Fruit fly (Drosophila melanogaster) whole organism, adult: Measurements from ENCODE around the gene CG3277.

Experiments used
- CG11617 ChIP-seq: fragments of 200-800 bp; sonication (Bioruptor generic); optimal IDR thresholded peaks from 2 replicates; lab custom pipeline; 2017; ENCODE audit warnings: mild to moderate bottlenecking, missing biosample characterization, missing genetic modification reagents, missing genetic modification characterization
- CG12768 ChIP-seq: fragments of 200-800 bp; sonication (Bioruptor generic); optimal IDR thresholded peaks from 2 replicates; lab custom pipeline; 2017; ENCODE audit warnings: missing biosample characterization, missing genetic modification characterization, mild to moderate bottlenecking, moderate library complexity, missing genetic modification reagents
- CG14711 ChIP-seq: fragments of 200-800 bp; sonication (Bioruptor generic); optimal IDR thresholded peaks from 2 replicates; lab custom pipeline; 2018; ENCODE audit warnings: missing biosample characterization, mild to moderate bottlenecking, missing genetic modification characterization, moderate library complexity
- CG1620 ChIP-seq: fragments of 200-800 bp; sonication (Bioruptor generic); optimal IDR thresholded peaks from 2 replicates; lab custom pipeline; 2016; ENCODE audit warnings: missing biosample characterization, missing genetic modification characterization
- CG33017 ChIP-seq: fragments of 200-800 bp; sonication (Bioruptor generic); optimal IDR thresholded peaks from 2 replicates; lab custom pipeline; 2018; ENCODE audit warnings: missing biosample characterization, mild to moderate bottlenecking, missing genetic modification characterization, moderate library complexity
- CG5204 ChIP-seq: fragments of 200-800 bp; sonication (Bioruptor generic); optimal IDR thresholded peaks from 2 replicates; lab custom pipeline; 2016; ENCODE audit warnings: missing biosample characterization, missing genetic modification characterization
- CG7045 ChIP-seq: fragments of 200-800 bp; sonication (Bioruptor generic); optimal IDR thresholded peaks from 2 replicates; lab custom pipeline; 2017; ENCODE audit warnings: missing biosample characterization, mild to moderate bottlenecking, missing genetic modification characterization
- CG7101 ChIP-seq: fragments of 200-800 bp; sonication (Bioruptor generic); optimal IDR thresholded peaks from 2 replicates; lab custom pipeline; 2018; ENCODE audit warnings: missing biosample characterization, mild to moderate bottlenecking, missing genetic modification characterization, moderate library complexity
- Clk ChIP-seq: fragments of 200-800 bp; sonication (Bioruptor generic); optimal IDR thresholded peaks from 2 replicates; lab custom pipeline; 2017; ENCODE audit warnings: missing biosample characterization, missing genetic modification characterization
- Crg-1 ChIP-seq: fragments of 200-800 bp; sonication (Bioruptor generic); optimal IDR thresholded peaks from 2 replicates; lab custom pipeline; 2016; ENCODE audit warnings: missing biosample characterization, missing genetic modification characterization
- Hr96 ChIP-seq: fragments of 200-800 bp; sonication (Bioruptor generic); optimal IDR thresholded peaks from 2 replicates; lab custom pipeline; 2016; ENCODE audit warnings: missing biosample characterization, missing genetic modification characterization
- Mnt ChIP-seq: fragments of 200-800 bp; sonication (Bioruptor generic); optimal IDR thresholded peaks from 2 replicates; lab custom pipeline; 2016; ENCODE audit warnings: missing biosample characterization, mild to moderate bottlenecking, missing genetic modification characterization
- bab1 ChIP-seq: fragments of 200-800 bp; sonication (Bioruptor generic); optimal IDR thresholded peaks from 3 replicates; lab custom pipeline; 2019; ENCODE audit warnings: missing biosample characterization, mild to moderate bottlenecking, missing genetic modification characterization, moderate library complexity
- cic ChIP-seq: fragments of 200-800 bp; sonication (Bioruptor generic); optimal IDR thresholded peaks from 2 replicates; lab custom pipeline; 2017; ENCODE audit warnings: missing biosample characterization, mild to moderate bottlenecking, missing genetic modification characterization, moderate library complexity
- cnc ChIP-seq, 2 experiments: fragments of >200 bp; optimal IDR thresholded peaks; 2 replicates each; lab custom pipeline; 2017
- kay ChIP-seq: fragments of 200-800 bp; sonication (Bioruptor generic); peaks from one replicate; lab custom pipeline; 2016; ENCODE audit warnings: missing biosample characterization, missing genetic modification characterization, borderline replicate concordance
- ovo ChIP-seq: fragments of 200-800 bp; sonication (Bioruptor generic); optimal IDR thresholded peaks from 2 replicates; lab custom pipeline; 2016; ENCODE audit warnings: missing biosample characterization, missing genetic modification characterization
- pad ChIP-seq: fragments of 200-800 bp; sonication (Bioruptor generic); optimal IDR thresholded peaks from 3 replicates; lab custom pipeline; 2017; ENCODE audit warnings: missing biosample characterization, missing genetic modification characterization, mild to moderate bottlenecking, moderate library complexity, missing genetic modification reagents
- tj ChIP-seq: fragments of 200-800 bp; sonication (Bioruptor generic); optimal IDR thresholded peaks from 3 replicates; lab custom pipeline; 2017; ENCODE audit warnings: missing biosample characterization, mild to moderate bottlenecking, missing genetic modification characterization, moderate library complexity
- toe ChIP-seq: fragments of 200-800 bp; sonication (Bioruptor generic); optimal IDR thresholded peaks from 2 replicates; lab custom pipeline; 2016; ENCODE audit warnings: missing biosample characterization, missing genetic modification characterization

The CG3277 gene

DNA sequence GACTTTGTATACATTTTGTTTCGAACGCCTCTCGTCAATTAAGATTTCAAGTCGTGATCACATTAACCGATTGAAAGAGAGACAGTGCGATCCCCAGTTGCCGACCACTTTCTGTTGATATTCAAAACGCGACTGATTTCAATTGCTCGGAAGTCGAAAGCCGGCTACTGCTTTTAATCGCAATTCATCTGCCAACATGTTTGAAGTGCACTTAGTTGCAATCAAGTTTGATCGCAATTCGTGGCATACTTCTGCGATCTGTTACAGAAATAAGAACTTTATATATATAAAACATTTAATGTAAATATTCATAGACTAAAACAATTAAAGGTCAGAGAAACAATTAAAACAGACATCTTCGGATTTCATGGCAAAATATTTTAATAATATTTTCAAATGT lies 9.3 kb upstream of the CG3277 start, which contains the start of gene CG9664:
Gene CG9664 (minus strand): TSS at position 135 of the 400 bp plus-strand sequence.
- TF ChIP-seq ovo (GFP tag; lab: Kevin White, UChicago) (no peak), Clk (GFP tag; lab: Kevin White, UChicago) (no peak), CG7101 (tag; lab: Kevin White, UChicago) (no peak), tj (no peak), cic (GFP tag; lab: Kevin White, UChicago) (no peak), CG1620 (GFP tag; lab: Kevin White, UChicago) (no peak), CG12768 (no peak), Mnt (GFP tag; lab: Kevin White, UChicago) (no peak), CG11617 (GFP tag; lab: Kevin White, UChicago) (no peak), CG5204 (GFP tag; lab: Kevin White, UChicago) (no peak), CG33017 (tag; lab: Kevin White, UChicago) (peak; percentile 13), Hr96 (GFP tag; lab: Kevin White, UChicago) (no peak), kay (GFP tag; lab: Kevin White, UChicago) (peak; percentile 24)

DNA sequence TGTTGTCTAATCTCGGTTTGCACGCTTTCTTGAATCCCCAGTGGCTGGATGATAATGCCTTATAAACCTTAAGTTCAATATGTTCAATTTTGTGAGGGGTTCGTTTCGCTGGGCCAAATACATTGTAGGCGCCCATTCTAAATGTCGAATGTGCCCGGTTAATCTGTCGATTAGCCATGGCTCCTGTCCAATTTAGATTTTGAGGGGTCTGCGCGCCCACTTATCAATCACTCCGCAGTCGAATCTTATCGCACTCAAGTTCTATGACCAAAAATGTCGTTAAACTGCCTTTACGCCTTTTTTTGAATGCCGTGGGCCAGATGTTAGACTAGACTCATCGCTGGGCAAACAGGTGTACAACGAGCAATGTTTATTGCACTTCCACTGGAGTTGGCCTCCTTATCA lies 5.8 kb upstream of the CG3277 start:
- TF ChIP-seq tj (no peak), cic (GFP tag; lab: Kevin White, UChicago) (peak; percentile 1), CG12768 (no peak), Hr96 (GFP tag; lab: Kevin White, UChicago) (no peak), Crg-1 (GFP tag; lab: Kevin White, UChicago) (no peak), CG5204 (GFP tag; lab: Kevin White, UChicago) (no peak)

DNA sequence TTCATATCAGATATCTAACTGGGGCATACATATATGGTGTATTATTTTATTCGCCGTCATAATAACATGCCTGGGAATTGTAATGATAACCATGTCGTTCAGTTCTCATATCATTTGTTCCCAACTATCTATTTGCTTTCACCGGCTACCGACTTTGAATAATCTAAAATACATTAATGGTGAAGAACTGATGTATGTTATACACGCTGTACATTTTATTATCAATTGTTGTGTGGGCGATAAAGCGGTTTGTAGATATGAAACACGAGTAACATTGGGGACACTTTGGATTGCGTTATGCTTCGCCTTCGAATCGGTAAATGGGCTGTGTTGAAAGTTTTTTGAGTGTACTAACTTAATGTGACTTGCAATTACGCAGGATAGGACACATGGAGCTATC lies 4.8 kb upstream of the CG3277 start:
- TF ChIP-seq CG7045 (GFP tag; lab: Kevin White, UChicago) (no peak), CG12768 (no peak), CG11617 (GFP tag; lab: Kevin White, UChicago) (no peak), Mnt (GFP tag; lab: Kevin White, UChicago) (no peak), CG1620 (GFP tag; lab: Kevin White, UChicago) (no peak), Hr96 (GFP tag; lab: Kevin White, UChicago) (no peak), CG5204 (GFP tag; lab: Kevin White, UChicago) (no peak), cic (GFP tag; lab: Kevin White, UChicago) (no peak), CG33017 (tag; lab: Kevin White, UChicago) (no peak), Clk (GFP tag; lab: Kevin White, UChicago) (no peak), kay (GFP tag; lab: Kevin White, UChicago) (no peak), Crg-1 (GFP tag; lab: Kevin White, UChicago) (no peak), pad (GFP tag; lab: Kevin White, UChicago) (no peak), ovo (GFP tag; lab: Kevin White, UChicago) (no peak)

DNA sequence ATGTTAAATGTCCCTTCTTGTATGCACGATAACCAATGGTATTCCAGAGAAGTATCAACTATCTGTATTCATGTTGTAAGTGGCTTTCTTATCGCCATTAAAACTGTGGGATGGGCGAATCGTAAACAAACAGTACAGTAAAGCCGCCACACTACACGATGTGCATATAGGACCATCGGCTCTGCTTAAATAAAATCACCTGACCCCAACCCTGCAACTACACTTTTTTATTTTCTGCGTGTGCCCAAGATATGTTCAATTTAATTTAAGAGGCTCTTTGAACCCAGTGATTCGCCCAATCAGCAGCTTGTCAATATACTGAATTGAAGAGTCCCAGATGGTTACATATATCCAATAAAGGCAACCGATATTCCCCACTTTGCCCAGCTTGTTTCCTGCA lies 4.1 kb upstream of the CG3277 start:
- no peak for TF ChIP-seq CG11617 (GFP tag; lab: Kevin White, UChicago)
- TF ChIP-seq CG7101 (tag; lab: Kevin White, UChicago) = no peak
- TF ChIP-seq tj = no peak
- no peak for TF ChIP-seq toe (GFP tag; lab: Kevin White, UChicago)
- TF ChIP-seq cnc (optimal IDR thresholded peaks at IDR 0.05; lab: Kevin White, UChicago) = no peak
- TF ChIP-seq CG12768 = no peak
- TF ChIP-seq kay (GFP tag; lab: Kevin White, UChicago) = no peak
- TF ChIP-seq ovo (GFP tag; lab: Kevin White, UChicago) = no peak
- no peak for TF ChIP-seq Crg-1 (GFP tag; lab: Kevin White, UChicago)
- no peak for TF ChIP-seq CG5204 (GFP tag; lab: Kevin White, UChicago)
- no peak for TF ChIP-seq bab1 (GFP tag; lab: Kevin White, UChicago)
- no peak for TF ChIP-seq CG7045 (GFP tag; lab: Kevin White, UChicago)
- no peak for TF ChIP-seq pad (GFP tag; lab: Kevin White, UChicago)
- no peak for TF ChIP-seq Clk (GFP tag; lab: Kevin White, UChicago)
- TF ChIP-seq CG1620 (GFP tag; lab: Kevin White, UChicago) = no peak
- no peak for TF ChIP-seq Mnt (GFP tag; lab: Kevin White, UChicago)
- TF ChIP-seq Hr96 (GFP tag; lab: Kevin White, UChicago) = no peak
- no peak for TF ChIP-seq CG14711 (tag; lab: Kevin White, UChicago)

DNA sequence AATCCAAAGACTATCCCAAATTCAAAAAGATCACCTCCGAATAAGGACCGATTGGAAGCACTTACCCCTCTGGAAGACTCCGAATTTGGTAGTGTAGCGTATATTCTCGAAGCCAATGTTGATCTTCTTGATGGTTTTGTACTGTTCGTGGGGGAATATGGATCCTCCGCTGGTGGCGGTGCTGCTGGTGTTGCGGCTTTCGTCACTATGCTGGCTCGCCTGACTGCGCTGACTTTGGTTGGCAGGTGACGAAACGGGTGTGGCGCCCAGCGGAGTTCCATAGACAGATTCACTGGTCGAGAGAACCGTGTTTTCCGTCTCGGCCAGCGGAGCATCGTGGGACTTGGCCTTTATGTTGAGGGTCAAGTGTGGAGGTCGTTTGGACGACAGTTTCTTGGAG lies 2.8 kb upstream of the CG3277 start:
- TF ChIP-seq CG5204 (GFP tag; lab: Kevin White, UChicago) (no peak), bab1 (GFP tag; lab: Kevin White, UChicago) (no peak), ovo (GFP tag; lab: Kevin White, UChicago) (no peak), Clk (GFP tag; lab: Kevin White, UChicago) (no peak), CG1620 (GFP tag; lab: Kevin White, UChicago) (no peak), cnc (optimal IDR thresholded peaks at IDR 0.05; lab: Kevin White, UChicago) (no peak), CG7045 (GFP tag; lab: Kevin White, UChicago) (no peak), Hr96 (GFP tag; lab: Kevin White, UChicago) (no peak), Mnt (GFP tag; lab: Kevin White, UChicago) (no peak), CG14711 (tag; lab: Kevin White, UChicago) (no peak), tj (no peak), CG12768 (no peak), CG7101 (tag; lab: Kevin White, UChicago) (no peak), cic (GFP tag; lab: Kevin White, UChicago) (no peak)
